Worm (Caenorhabditis elegans) whole organism, L2 larva: Measurements from ENCODE around the gene aqp-6.

Experiments used
- C34F6.9 ChIP-seq: fragments of 150-350 bp; optimal IDR thresholded peaks from 2 replicates; lab custom pipeline; 2014; ENCODE audit warnings: missing biosample characterization, missing genetic modification characterization
- nhr-237 ChIP-seq: fragments of 150-350 bp; optimal IDR thresholded peaks from 2 replicates; lab custom pipeline; 2014; ENCODE audit warnings: missing biosample characterization, missing genetic modification characterization
- peb-1 ChIP-seq: fragments of 150-350 bp; optimal IDR thresholded peaks from 2 replicates; lab custom pipeline; 2014; ENCODE audit warnings: missing biosample characterization, missing genetic modification characterization

- TF ChIP-seq C34F6.9 (tag; lab: Kevin White, UChicago) (no peak), nhr-237 (tag; lab: Kevin White, UChicago) (no peak), peb-1 (tag; lab: Kevin White, UChicago) (no peak)
Measured at ce11 chrV:10602051-10602937, 46.0 kb upstream of the aqp-6 start, which contains the start of gene H27A22.1.
